Worm (Caenorhabditis elegans): ENCODE measurements around the gene rpl-32.
A peak's percentile ranks its signal among the peaks of the same experiment; 100 is the strongest.

The rpl-32 gene

DNA sequence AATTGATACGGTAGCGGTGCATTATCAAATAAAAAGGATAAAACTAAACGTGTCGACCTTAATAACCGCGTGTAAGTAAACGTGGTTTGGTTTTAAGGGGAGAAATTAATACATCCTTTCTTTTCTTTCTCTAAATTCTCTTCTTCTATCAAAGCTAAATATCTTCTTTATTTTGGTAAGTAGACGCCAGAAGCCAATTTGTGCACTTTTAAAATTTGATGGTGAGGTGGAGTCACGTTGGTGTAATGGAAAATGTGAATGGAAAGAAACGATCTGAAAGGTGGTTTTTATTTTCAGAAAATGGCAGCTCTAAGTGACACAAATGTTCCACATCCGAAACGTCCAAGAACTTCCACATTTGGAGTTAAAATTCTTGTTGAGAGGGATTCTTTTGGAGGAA lies 43.9 kb upstream of the rpl-32 start, which contains the start of gene T24H10.5:
Gene T24H10.5, plus strand, starts transcription at position 301 of the 400 bp plus-strand sequence.
- TF ChIP-seq pqm-1 (tag; optimal IDR thresholded peaks at IDR 0.05) (no peak), tbx-2 (tag; optimal IDR thresholded peaks at IDR 0.05) (no peak), ztf-4 (tag; optimal IDR thresholded peaks at IDR 0.05) (no peak), R02D3.7 (tag; optimal IDR thresholded peaks at IDR 0.05) (no peak), lin-15B (tag; optimal IDR thresholded peaks at IDR 0.05) (no peak), mdl-1 (tag; optimal IDR thresholded peaks at IDR 0.05) (no peak), aly-2 (tag; optimal IDR thresholded peaks at IDR 0.05) (no peak), elt-3 (tag; optimal IDR thresholded peaks at IDR 0.05) (no peak), ceh-16 (tag; optimal IDR thresholded peaks at IDR 0.05) (no peak), lsy-12 (tag; optimal IDR thresholded peaks at IDR 0.05) (no peak)

DNA sequence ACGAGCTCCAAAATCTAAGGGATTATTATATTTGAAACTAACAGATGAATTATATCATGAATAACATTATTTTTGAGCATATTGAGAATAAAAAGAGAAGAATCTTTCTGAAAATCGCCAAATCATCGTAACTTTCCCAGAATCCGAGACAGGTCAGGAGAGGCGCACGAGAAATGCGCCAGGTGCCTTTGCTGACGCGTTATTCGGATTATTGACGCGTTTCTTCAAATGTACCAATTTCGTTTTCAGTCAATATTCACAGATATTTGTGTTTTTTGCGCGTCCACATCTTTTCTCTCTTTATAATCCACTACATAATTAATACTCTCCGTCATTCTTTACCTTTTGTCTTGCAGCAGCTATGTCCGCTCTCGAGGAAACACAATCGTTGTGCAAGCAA lies 42.1 kb upstream of the rpl-32 start, which contains the start of gene T24H10.1:
Gene T24H10.1, plus strand, starts transcription at position 355 of the 400 bp plus-strand sequence.
- TF ChIP-seq pqm-1 (tag; optimal IDR thresholded peaks at IDR 0.05) (peak; percentile 12), zag-1 (tag; optimal IDR thresholded peaks at IDR 0.05) (no peak), ceh-28 (tag; optimal IDR thresholded peaks at IDR 0.05) (peak; percentile 28), egl-5 (tag; optimal IDR thresholded peaks at IDR 0.05) (no peak), pha-4 (tag; optimal IDR thresholded peaks at IDR 0.05) (peak; percentile 72), hmg-11 (tag; optimal IDR thresholded peaks at IDR 0.05) (peak; percentile 44), elt-3 (tag; optimal IDR thresholded peaks at IDR 0.05) (no peak), lsy-12 (tag; optimal IDR thresholded peaks at IDR 0.05) (peak; percentile 14), R02D3.7 (tag; optimal IDR thresholded peaks at IDR 0.05) (peak; percentile 25), tbx-2 (tag; optimal IDR thresholded peaks at IDR 0.05) (peak; percentile 55), ama-1 (optimal IDR thresholded peaks at IDR 0.05) (no peak), lin-39 (tag; optimal IDR thresholded peaks at IDR 0.05) (no peak), nhr-67 (tag; optimal IDR thresholded peaks at IDR 0.05) (no peak), nhr-23 (tag; optimal IDR thresholded peaks at IDR 0.05) (peak; percentile 65), nhr-11 (tag; optimal IDR thresholded peaks at IDR 0.05) (no peak), sea-2 (GFP tag; optimal IDR thresholded peaks at IDR 0.05) (no peak), nhr-43 (tag; optimal IDR thresholded peaks at IDR 0.05; ENCODE audit: poor library complexity, severe bottlenecking) (peak; percentile 48), aly-2 (tag; optimal IDR thresholded peaks at IDR 0.05) (no peak), fkh-2 (tag; optimal IDR thresholded peaks at IDR 0.05) (no peak), nhr-25 (tag; optimal IDR thresholded peaks at IDR 0.05) (peak; percentile 51), fkh-10 (GFP tag; optimal IDR thresholded peaks at IDR 0.05) (no peak), lin-15B (tag; optimal IDR thresholded peaks at IDR 0.05) (peak; percentile 67), snpc-4 (tag; optimal IDR thresholded peaks at IDR 0.05) (peak; percentile 56), eor-1 (tag; optimal IDR thresholded peaks at IDR 0.05) (no peak), nfya-1 (tag; optimal IDR thresholded peaks at IDR 0.05; ENCODE audit: insufficient read depth) (peak; percentile 72), skn-1 (tag; optimal IDR thresholded peaks at IDR 0.05) (peak; percentile 72), ztf-11 (tag; optimal IDR thresholded peaks at IDR 0.05) (no peak), elt-2 (tag; optimal IDR thresholded peaks at IDR 0.05) (peak; percentile 30), nhr-77 (tag; optimal IDR thresholded peaks at IDR 0.05) (no peak), mml-1 (tag; optimal IDR thresholded peaks at IDR 0.05) (no peak)

DNA sequence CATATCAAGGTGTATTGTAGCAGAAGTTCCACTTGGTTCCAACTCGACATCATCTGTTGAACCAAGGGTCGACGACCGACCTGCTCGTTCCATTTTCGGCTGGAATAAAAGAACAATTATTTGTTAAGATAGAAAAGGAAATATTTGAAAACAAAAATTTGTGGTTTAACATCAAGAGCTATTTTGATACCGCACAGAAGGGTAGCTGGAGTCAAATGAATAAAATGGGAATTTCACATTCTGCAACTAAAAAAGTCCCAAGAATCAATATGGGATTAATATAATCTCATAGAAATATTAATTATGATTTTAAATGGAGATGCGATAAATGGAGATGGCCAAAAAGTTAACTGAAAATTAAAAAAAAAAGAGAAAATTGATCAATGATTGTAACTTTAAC lies 41.6 kb upstream of the rpl-32 start, which contains the start of gene clh-5:
Gene clh-5, minus strand, starts transcription at position 101 of the 400 bp plus-strand sequence.
- TF ChIP-seq nhr-11 (tag; optimal IDR thresholded peaks at IDR 0.05) (no peak), daf-12 (tag; optimal IDR thresholded peaks at IDR 0.05) (no peak), nhr-25 (tag; optimal IDR thresholded peaks at IDR 0.05) (no peak), nhr-23 (tag; optimal IDR thresholded peaks at IDR 0.05) (no peak), pqm-1 (tag; optimal IDR thresholded peaks at IDR 0.05) (no peak), elt-2 (tag; optimal IDR thresholded peaks at IDR 0.05) (no peak), nhr-77 (tag; optimal IDR thresholded peaks at IDR 0.05) (no peak), snpc-4 (tag; optimal IDR thresholded peaks at IDR 0.05) (no peak), lsy-12 (tag; optimal IDR thresholded peaks at IDR 0.05) (no peak), ztf-11 (tag; optimal IDR thresholded peaks at IDR 0.05) (no peak), ztf-4 (tag; optimal IDR thresholded peaks at IDR 0.05) (no peak), elt-1 (tag; optimal IDR thresholded peaks at IDR 0.05) (no peak), lin-39 (tag; optimal IDR thresholded peaks at IDR 0.05) (no peak), skn-1 (tag; optimal IDR thresholded peaks at IDR 0.05) (no peak), hmg-11 (tag; optimal IDR thresholded peaks at IDR 0.05) (no peak), ceh-16 (tag; optimal IDR thresholded peaks at IDR 0.05) (no peak), egl-5 (tag; optimal IDR thresholded peaks at IDR 0.05) (no peak)

DNA sequence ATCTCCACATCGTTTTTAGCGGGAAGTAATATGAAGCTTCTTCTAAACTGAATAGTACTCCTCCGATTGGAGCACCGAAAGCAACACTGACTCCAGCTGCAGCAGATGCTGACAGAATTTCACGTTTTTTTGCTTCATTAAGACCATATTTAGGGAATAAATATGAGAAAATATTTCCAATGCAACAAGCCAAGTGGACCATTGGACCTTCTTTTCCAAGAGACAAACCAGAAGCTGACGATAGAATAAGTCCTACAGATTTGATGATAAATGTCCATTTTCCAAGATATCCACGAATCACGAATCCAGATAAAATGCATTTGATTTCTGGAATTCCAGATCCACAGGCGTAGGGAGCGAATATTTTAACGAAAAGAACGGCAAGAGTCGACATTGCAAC lies 40.4 kb upstream of the rpl-32 start:
- TF ChIP-seq unc-62 (GFP tag; optimal IDR thresholded peaks at IDR 0.05) (no peak), lsy-12 (tag; optimal IDR thresholded peaks at IDR 0.05) (no peak), elt-1 (tag; optimal IDR thresholded peaks at IDR 0.05) (no peak), mdl-1 (tag; optimal IDR thresholded peaks at IDR 0.05) (no peak), daf-12 (tag; optimal IDR thresholded peaks at IDR 0.05) (no peak), hmg-11 (tag; optimal IDR thresholded peaks at IDR 0.05) (no peak), eor-1 (tag; optimal IDR thresholded peaks at IDR 0.05) (no peak), fkh-10 (GFP tag; optimal IDR thresholded peaks at IDR 0.05) (no peak), ceh-28 (tag; optimal IDR thresholded peaks at IDR 0.05) (no peak), pha-4 (tag; optimal IDR thresholded peaks at IDR 0.05) (no peak), ceh-16 (tag; optimal IDR thresholded peaks at IDR 0.05) (no peak), ZK546.5 (tag; optimal IDR thresholded peaks at IDR 0.05) (no peak), snpc-4 (tag; optimal IDR thresholded peaks at IDR 0.05) (no peak), nhr-237 (tag; optimal IDR thresholded peaks at IDR 0.05) (no peak), elt-2 (tag; optimal IDR thresholded peaks at IDR 0.05) (no peak), tbx-2 (tag; optimal IDR thresholded peaks at IDR 0.05) (no peak), unc-39 (tag; optimal IDR thresholded peaks at IDR 0.05) (no peak), nhr-23 (tag; optimal IDR thresholded peaks at IDR 0.05) (no peak), nhr-28 (tag; optimal IDR thresholded peaks at IDR 0.05) (no peak)
